Worm (Caenorhabditis elegans) whole organism, L4 larva: Measurements from ENCODE around the gene clec-134.

ENCODE experiments used
- attf-4 ChIP-seq: sonication (generic microtip); optimal IDR thresholded peaks from 3 replicates; lab custom pipeline; 2017; ENCODE audit warnings: missing biosample characterization, missing genetic modification characterization
- ceh-82 ChIP-seq: sonication (generic microtip); optimal IDR thresholded peaks from 2 replicates; lab custom pipeline; 2017; ENCODE audit warnings: missing biosample characterization, missing genetic modification characterization
- daf-12 ChIP-seq: fragments of 150-350 bp; optimal IDR thresholded peaks from 2 replicates; lab custom pipeline; 2014; ENCODE audit warnings: missing biosample characterization, missing genetic modification reagents, missing genetic modification characterization
- nhr-11 ChIP-seq: fragments of 150-350 bp; optimal IDR thresholded peaks from 2 replicates; lab custom pipeline; 2014; ENCODE audit warnings: missing biosample characterization, missing genetic modification characterization
- spr-3 ChIP-seq: fragments of 200-800 bp; sonication (Bioruptor generic); optimal IDR thresholded peaks from 2 replicates; lab custom pipeline; 2018; ENCODE audit warnings: mild to moderate bottlenecking, missing genetic modification characterization, missing compliant biosample characterization
- unc-39 ChIP-seq: sonication (generic microtip); optimal IDR thresholded peaks from 2 replicates; lab custom pipeline; 2017; ENCODE audit warnings: missing biosample characterization, missing genetic modification characterization

- TF ChIP-seq daf-12 (no peak), spr-3 (GFP tag; lab: Kevin White, UChicago) (no peak), nhr-11 (tag; lab: Kevin White, UChicago) (no peak), ceh-82 (no peak), attf-4 (no peak), unc-39 (tag; lab: Kevin White, UChicago) (no peak)
Observed at ce11 chrII:3573255-3573654, 6.6 kb upstream of the clec-134 start, which contains the start of gene clec-130.
